Fruit fly (Drosophila melanogaster) whole organism, prepupa: ENCODE data around the gene csw.

Source experiments
- Blimp-1 ChIP-seq: fragments of 200-800 bp; sonication (Bioruptor generic); optimal IDR thresholded peaks from 3 replicates; lab custom pipeline; 2017; ENCODE audit warnings: missing biosample characterization, missing genetic modification characterization, mild to moderate bottlenecking, moderate library complexity, missing genetic modification reagents
- CG10631 ChIP-seq: fragments of 200-800 bp; sonication (Bioruptor generic); optimal IDR thresholded peaks from 2 replicates; lab custom pipeline; 2016; ENCODE audit warnings: missing biosample characterization, missing genetic modification characterization
- CG3919 ChIP-seq: fragments of 200-800 bp; sonication (Bioruptor generic); optimal IDR thresholded peaks from 3 replicates; lab custom pipeline; 2016; ENCODE audit warnings: missing biosample characterization, missing genetic modification characterization
- CG4318 ChIP-seq: fragments of 200-800 bp; sonication (Bioruptor generic); optimal IDR thresholded peaks from 3 replicates; lab custom pipeline; 2017; ENCODE audit warnings: missing biosample characterization, mild to moderate bottlenecking, missing genetic modification characterization
- CG6808 ChIP-seq: fragments of 200-800 bp; sonication (Bioruptor generic); optimal IDR thresholded peaks from 3 replicates; lab custom pipeline; 2017; ENCODE audit warnings: missing biosample characterization, missing genetic modification characterization, mild to moderate bottlenecking, moderate library complexity, missing genetic modification reagents
- CG6854 ChIP-seq: fragments of 200-800 bp; sonication (Bioruptor generic); optimal IDR thresholded peaks from 2 replicates; lab custom pipeline; 2017; ENCODE audit warnings: missing biosample characterization, mild to moderate bottlenecking, missing genetic modification characterization
- Eip75B ChIP-seq: fragments of 200-800 bp; sonication (Bioruptor generic); optimal IDR thresholded peaks from 3 replicates; lab custom pipeline; 2016; ENCODE audit warnings: missing biosample characterization, missing genetic modification characterization
- Ets21C ChIP-seq: fragments of 200-800 bp; sonication (Bioruptor generic); optimal IDR thresholded peaks from 3 replicates; lab custom pipeline; 2016; ENCODE audit warnings: missing biosample characterization, missing genetic modification characterization
- fkh ChIP-seq: fragments of 200-800 bp; sonication (Bioruptor generic); optimal IDR thresholded peaks from 3 replicates; lab custom pipeline; 2017; ENCODE audit warnings: missing biosample characterization, mild to moderate bottlenecking, missing genetic modification characterization, moderate library complexity
- lz ChIP-seq: fragments of 200-800 bp; sonication (Bioruptor generic); optimal IDR thresholded peaks from 3 replicates; lab custom pipeline; 2016; ENCODE audit warnings: missing biosample characterization, missing genetic modification characterization
- spab ChIP-seq: fragments of 200-800 bp; sonication (Bioruptor generic); optimal IDR thresholded peaks from 2 replicates; lab custom pipeline; 2017; ENCODE audit warnings: missing biosample characterization, mild to moderate bottlenecking, missing genetic modification characterization, missing genetic modification reagents

dm6 chrX:2048778-2049686 lies 45.0 kb upstream of the csw start:
- no peak for TF ChIP-seq CG6854 (GFP tag; lab: Kevin White, UChicago)
- no peak for TF ChIP-seq Blimp-1 (GFP tag; lab: Kevin White, UChicago)
- TF ChIP-seq CG3919 (GFP tag; lab: Kevin White, UChicago) = no peak
- TF ChIP-seq CG4318 (GFP tag; lab: Kevin White, UChicago) = no peak
- TF ChIP-seq Ets21C = no peak
- no peak for TF ChIP-seq Eip75B (GFP tag; lab: Kevin White, UChicago)
- TF ChIP-seq lz = no peak
- no peak for TF ChIP-seq spab (GFP tag; lab: Kevin White, UChicago)
- TF ChIP-seq fkh (GFP tag; lab: Kevin White, UChicago) = peak; percentile 51
- TF ChIP-seq CG10631 = no peak
- no peak for TF ChIP-seq CG6808 (GFP tag; lab: Kevin White, UChicago)
